Fruit fly (Drosophila melanogaster) whole organism, pupa: ENCODE data around the gene CG8927.

Experiments used
- CG10348 ChIP-seq: fragments of 200-800 bp; sonication (Bioruptor generic); IDR thresholded peaks from 2 replicates; pipeline ENCODE4 v1.3.6; 2022; ENCODE audit warnings: missing biosample characterization, missing genetic modification characterization
- CG12605 ChIP-seq: fragments of 200-800 bp; sonication (Bioruptor generic); IDR thresholded peaks from 2 replicates; pipeline ENCODE4 v1.3.6; 2022; ENCODE audit warnings: missing biosample characterization, missing genetic modification characterization
- CG13204 ChIP-seq: fragments of 200-800 bp; sonication (Bioruptor generic); optimal IDR thresholded peaks from 2 replicates; lab custom pipeline; 2018; ENCODE audit warnings: missing biosample characterization, mild to moderate bottlenecking, missing genetic modification characterization, moderate library complexity
- CG14655 ChIP-seq: fragments of 200-800 bp; sonication (Bioruptor generic); optimal IDR thresholded peaks from 3 replicates; lab custom pipeline; 2017; ENCODE audit warnings: mild to moderate bottlenecking, missing biosample characterization, missing genetic modification reagents, missing genetic modification characterization
- CG15710 ChIP-seq: fragments of 200-800 bp; sonication (Bioruptor generic); optimal IDR thresholded peaks from 2 replicates; lab custom pipeline; 2018; ENCODE audit warnings: missing biosample characterization, mild to moderate bottlenecking, missing genetic modification characterization, moderate library complexity
- CG17806 ChIP-seq: fragments of 200-800 bp; sonication (Bioruptor generic); optimal IDR thresholded peaks from 2 replicates; lab custom pipeline; 2018; ENCODE audit warnings: missing biosample characterization, mild to moderate bottlenecking, missing genetic modification characterization, moderate library complexity
- CG32121 ChIP-seq: fragments of 200-800 bp; sonication (Bioruptor generic); IDR thresholded peaks from 2 replicates; pipeline ENCODE4 v1.3.6; 2022; ENCODE audit warnings: missing biosample characterization, missing genetic modification characterization
- CG34367 ChIP-seq: fragments of 200-800 bp; sonication (Bioruptor generic); optimal IDR thresholded peaks from 2 replicates; lab custom pipeline; 2018; ENCODE audit warnings: missing biosample characterization, mild to moderate bottlenecking, missing genetic modification characterization
- CG4496 ChIP-seq: fragments of 200-800 bp; sonication (Bioruptor generic); IDR thresholded peaks from 3 replicates; pipeline ENCODE4 v1.3.6; 2022; ENCODE audit warnings: missing biosample characterization, missing genetic modification characterization
- CG8159 ChIP-seq: fragments of 200-800 bp; sonication (Bioruptor generic); optimal IDR thresholded peaks from 3 replicates; lab custom pipeline; 2018; ENCODE audit warnings: missing biosample characterization, mild to moderate bottlenecking, missing genetic modification characterization, moderate library complexity
- CG8301 ChIP-seq: fragments of 200-800 bp; sonication (Bioruptor generic); optimal IDR thresholded peaks from 2 replicates; lab custom pipeline; 2018; ENCODE audit warnings: missing biosample characterization, mild to moderate bottlenecking, missing genetic modification characterization
- CG9948 ChIP-seq: fragments of 200-800 bp; sonication (Bioruptor generic); optimal IDR thresholded peaks from 2 replicates; lab custom pipeline; 2018; ENCODE audit warnings: missing biosample characterization, mild to moderate bottlenecking, missing genetic modification characterization, moderate library complexity
- D1 ChIP-seq: fragments of 200-800 bp; sonication (Bioruptor generic); optimal IDR thresholded peaks from 2 replicates; lab custom pipeline; 2018; ENCODE audit warnings: missing biosample characterization, mild to moderate bottlenecking, missing genetic modification characterization, moderate library complexity
- EcR ChIP-seq: fragments of 200-800 bp; sonication (Bioruptor generic); optimal IDR thresholded peaks from 3 replicates; lab custom pipeline; 2019; ENCODE audit warnings: missing biosample characterization, missing genetic modification characterization, mild to moderate bottlenecking, moderate library complexity, missing genetic modification reagents
- Ets98B ChIP-seq: fragments of 200-800 bp; sonication (Bioruptor generic); IDR thresholded peaks from 2 replicates; pipeline ENCODE4 v1.3.6; 2022; ENCODE audit warnings: missing biosample characterization, missing genetic modification characterization
- Pif1A ChIP-seq: fragments of 200-800 bp; sonication (Bioruptor generic); optimal IDR thresholded peaks from 3 replicates; lab custom pipeline; 2016; ENCODE audit warnings: missing biosample characterization, missing genetic modification characterization
- Pif1B ChIP-seq: fragments of 200-800 bp; sonication (Bioruptor generic); optimal IDR thresholded peaks from 3 replicates; lab custom pipeline; 2016; ENCODE audit warnings: missing biosample characterization, missing genetic modification characterization
- Snoo ChIP-seq: fragments of 200-800 bp; sonication (Bioruptor generic); optimal IDR thresholded peaks from 3 replicates; lab custom pipeline; 2017; ENCODE audit warnings: missing biosample characterization, mild to moderate bottlenecking, missing genetic modification characterization, inconsistent platforms
- fd96Ca ChIP-seq: fragments of 200-800 bp; sonication (Bioruptor generic); IDR thresholded peaks from 3 replicates; pipeline ENCODE4 v1.3.6; 2022; ENCODE audit warnings: missing biosample characterization, missing genetic modification characterization
- gl ChIP-seq: fragments of 200-800 bp; sonication (Bioruptor generic); optimal IDR thresholded peaks from 2 replicates; lab custom pipeline; 2018; ENCODE audit warnings: missing biosample characterization, mild to moderate bottlenecking, missing genetic modification characterization
- rn ChIP-seq: fragments of 200-800 bp; sonication (Bioruptor generic); IDR thresholded peaks from 2 replicates; pipeline ENCODE4 v1.3.6; 2022; ENCODE audit warnings: missing biosample characterization, missing genetic modification characterization

CG8927 gene

dm6 chr3R:16203025-16203421 lies 22.2 kb downstream of the CG8927 start, which contains the start of the genes CG6126 and CG31287:
Gene CG6126, minus strand, starts transcription at chr3R:16203083.
Gene CG31287, plus strand, starts transcription at chr3R:16203371.
- no peak for TF ChIP-seq CG12605 (GFP tag; lab: Robert Waterston, UW)
- TF ChIP-seq Snoo (tag; lab: Kevin White, UChicago) = no peak
- peak; percentile 36; the same call in 1 of the 2 replicates for TF ChIP-seq Ets98B (GFP tag; lab: Robert Waterston, UW)

- TF ChIP-seq EcR (GFP tag; lab: Kevin White, UChicago) = peak; percentile 59
- TF ChIP-seq Ets98B (GFP tag; lab: Robert Waterston, UW) = peak; percentile 46
- TF ChIP-seq CG15710 (tag; lab: Kevin White, UChicago) = peak; percentile 39
- no peak for TF ChIP-seq CG17806 (tag; lab: Kevin White, UChicago)
- TF ChIP-seq Pif1A (GFP tag; lab: Kevin White, UChicago) = peak; percentile 27
- TF ChIP-seq Pif1B (GFP tag; lab: Kevin White, UChicago) = peak; percentile 38
- TF ChIP-seq gl (tag; lab: Kevin White, UChicago) = no peak
- no peak for TF ChIP-seq CG14655 (GFP tag; lab: Kevin White, UChicago)
- peak; percentile 33; the same call in 1 of the 2 replicates for TF ChIP-seq CG32121
- TF ChIP-seq CG4496 (GFP tag; lab: Robert Waterston, UW) = peak; percentile 86
- no peak for TF ChIP-seq CG10348 (GFP tag; lab: Robert Waterston, UW)
- TF ChIP-seq CG34367 (tag; lab: Kevin White, UChicago) = peak; percentile 39
- TF ChIP-seq Snoo (tag; lab: Kevin White, UChicago) = peak; percentile 67
These were observed 24.4 kb downstream of the CG8927 start, which contains the start of gene mtSSB for dm6 chr3R:16205155-16205778. Gene mtSSB, minus strand, starts transcription at chr3R:16205250.

dm6 chr3R:16206162-16206561 lies 25.3 kb downstream of the CG8927 start:
- TF ChIP-seq gl (tag; lab: Kevin White, UChicago) (peak; percentile 26), CG9948 (tag; lab: Kevin White, UChicago) (no peak), CG8159 (tag; lab: Kevin White, UChicago) (no peak), CG34367 (tag; lab: Kevin White, UChicago) (no peak), D1 (tag; lab: Kevin White, UChicago) (no peak), Pif1A (GFP tag; lab: Kevin White, UChicago) (no peak), CG15710 (tag; lab: Kevin White, UChicago) (no peak), Ets98B (GFP tag; lab: Robert Waterston, UW) (0 out of 2 replicates have a peak, but pooled peaks have one; percentile 42), CG4496 (GFP tag; lab: Robert Waterston, UW) (peak; percentile 71; the same call in 2 of the 3 replicates), fd96Ca (peak; percentile 54; the same call in 1 of the 3 replicates), rn (GFP tag; lab: Robert Waterston, UW) (no peak), CG12605 (GFP tag; lab: Robert Waterston, UW) (peak; percentile 34; the same call in 1 of the 2 replicates), CG32121 (no peak; the same call in 1 of the 2 replicates), CG10348 (GFP tag; lab: Robert Waterston, UW) (no peak), EcR (GFP tag; lab: Kevin White, UChicago) (no peak), CG17806 (tag; lab: Kevin White, UChicago) (no peak), Pif1B (GFP tag; lab: Kevin White, UChicago) (no peak), CG8301 (tag; lab: Kevin White, UChicago) (no peak), CG13204 (peak; percentile 84), CG14655 (GFP tag; lab: Kevin White, UChicago) (no peak), Snoo (tag; lab: Kevin White, UChicago) (no peak)

- TF ChIP-seq CG12605 (GFP tag; lab: Robert Waterston, UW) (peak; percentile 32), rn (GFP tag; lab: Robert Waterston, UW) (no peak), fd96Ca (peak; percentile 66; the same call in 2 of the 3 replicates), CG34367 (tag; lab: Kevin White, UChicago) (no peak), EcR (GFP tag; lab: Kevin White, UChicago) (peak; percentile 91), CG10348 (GFP tag; lab: Robert Waterston, UW) (0 out of 2 replicates have a peak, but pooled peaks have one; percentile 7), CG8159 (tag; lab: Kevin White, UChicago) (no peak), CG32121 (peak; percentile 54; the same call in 1 of the 2 replicates), Pif1B (GFP tag; lab: Kevin White, UChicago) (peak; percentile 31), gl (tag; lab: Kevin White, UChicago) (no peak), Snoo (tag; lab: Kevin White, UChicago) (no peak), CG13204 (peak; percentile 99), CG9948 (tag; lab: Kevin White, UChicago) (no peak), CG4496 (GFP tag; lab: Robert Waterston, UW) (peak; percentile 83), CG14655 (GFP tag; lab: Kevin White, UChicago) (no peak), Ets98B (GFP tag; lab: Robert Waterston, UW) (peak; percentile 68), Pif1A (GFP tag; lab: Kevin White, UChicago) (peak; percentile 20), D1 (tag; lab: Kevin White, UChicago) (no peak), CG17806 (tag; lab: Kevin White, UChicago) (no peak)
These were observed 26.3 kb downstream of the CG8927 start for dm6 chr3R:16207074-16207609.
